Fruit fly (Drosophila melanogaster) whole organism, embryonic: ENCODE measurements around the gene Sry-alpha.

ENCODE experiments used
- CG12104 ChIP-seq: fragments of 200-800 bp; sonication (Bioruptor generic); optimal IDR thresholded peaks from 3 replicates; lab custom pipeline; 2016; ENCODE audit warnings: missing biosample characterization, missing genetic modification characterization
- CG1233 ChIP-seq: fragments of 200-800 bp; sonication (Bioruptor generic); optimal IDR thresholded peaks from 4 replicates; lab custom pipeline; 2018; ENCODE audit warnings: missing biosample characterization, mild to moderate bottlenecking, missing genetic modification characterization
- CG12744 ChIP-seq: fragments of 200-800 bp; sonication (Bioruptor generic); optimal IDR thresholded peaks from 2 replicates; lab custom pipeline; 2016; ENCODE audit warnings: missing biosample characterization, missing genetic modification characterization
- CG13287 ChIP-seq: fragments of 200-800 bp; sonication (Bioruptor generic); IDR thresholded peaks from 2 replicates; pipeline ENCODE4 v1.3.6; 2022; ENCODE audit warnings: missing biosample characterization, missing genetic modification characterization; ENCODE audit not compliant: partially characterized antibody
- CG13296 ChIP-seq: fragments of 200-800 bp; sonication (Bioruptor generic); optimal IDR thresholded peaks from 3 replicates; lab custom pipeline; 2018; ENCODE audit warnings: missing biosample characterization, mild to moderate bottlenecking, missing genetic modification characterization
- CG14050 ChIP-seq: fragments of 200-800 bp; sonication (Bioruptor generic); IDR thresholded peaks from 3 replicates; pipeline ENCODE4 v1.3.6; 2022; ENCODE audit warnings: missing biosample characterization, missing genetic modification characterization
- CG15514 ChIP-seq: fragments of 200-800 bp; sonication (Bioruptor generic); optimal IDR thresholded peaks from 3 replicates; lab custom pipeline; 2017; ENCODE audit warnings: missing biosample characterization, missing genetic modification characterization, mild to moderate bottlenecking, moderate library complexity, missing genetic modification reagents
- CG1647 ChIP-seq: fragments of 200-800 bp; sonication (Bioruptor generic); optimal IDR thresholded peaks from 3 replicates; lab custom pipeline; 2016; ENCODE audit warnings: missing biosample characterization, missing genetic modification characterization
- CG17328 ChIP-seq: fragments of 200-800 bp; sonication (Bioruptor generic); IDR thresholded peaks from 2 replicates; pipeline ENCODE4 v1.3.6; 2022; ENCODE audit warnings: missing biosample characterization, missing genetic modification characterization
- CG17361 ChIP-seq: fragments of 200-800 bp; sonication (Bioruptor generic); IDR thresholded peaks from 3 replicates; pipeline ENCODE4 v1.3.6; 2022; ENCODE audit warnings: missing biosample characterization, missing genetic modification characterization
- CG2120 ChIP-seq: fragments of 200-800 bp; sonication (Bioruptor generic); optimal IDR thresholded peaks from 3 replicates; lab custom pipeline; 2016; ENCODE audit warnings: missing biosample characterization, missing genetic modification characterization
- CG2889 ChIP-seq: fragments of 200-800 bp; sonication (Bioruptor generic); IDR thresholded peaks from 3 replicates; pipeline ENCODE4 v1.3.6; 2022; ENCODE audit warnings: missing biosample characterization, missing genetic modification characterization
- CG3065 ChIP-seq: fragments of 200-800 bp; sonication (Bioruptor generic); optimal IDR thresholded peaks from 2 replicates; lab custom pipeline; 2016; ENCODE audit warnings: missing biosample characterization, missing genetic modification characterization
- CG6765 ChIP-seq: fragments of 200-800 bp; sonication (Bioruptor generic); optimal IDR thresholded peaks from 3 replicates; lab custom pipeline; 2017; ENCODE audit warnings: missing biosample characterization, mild to moderate bottlenecking, missing genetic modification characterization
- CG7271 ChIP-seq: fragments of 200-800 bp; sonication (Bioruptor generic); optimal IDR thresholded peaks from 2 replicates; lab custom pipeline; 2018; ENCODE audit warnings: missing biosample characterization, mild to moderate bottlenecking, missing genetic modification characterization, moderate library complexity
- CG7556 ChIP-seq: fragments of 200-800 bp; sonication (Bioruptor generic); optimal IDR thresholded peaks from 2 replicates; lab custom pipeline; 2017; ENCODE audit warnings: missing biosample characterization, mild to moderate bottlenecking, missing genetic modification characterization
- CG9215 ChIP-seq: fragments of 200-800 bp; sonication (Bioruptor generic); IDR thresholded peaks from 2 replicates; pipeline ENCODE4 v1.3.6; 2022; ENCODE audit warnings: missing biosample characterization, missing genetic modification characterization
- CG9876 ChIP-seq: fragments of 200-800 bp; sonication (Bioruptor generic); optimal IDR thresholded peaks from 2 replicates; lab custom pipeline; 2016; ENCODE audit warnings: missing biosample characterization, missing genetic modification characterization
- Chrac-16 ChIP-seq: fragments of 200-800 bp; sonication (Bioruptor generic); optimal IDR thresholded peaks from 3 replicates; lab custom pipeline; 2016; ENCODE audit warnings: missing biosample characterization, missing genetic modification characterization
- Fer2 ChIP-seq: fragments of 200-800 bp; sonication (Bioruptor generic); optimal IDR thresholded peaks from 2 replicates; lab custom pipeline; 2018; ENCODE audit warnings: missing biosample characterization, mild to moderate bottlenecking, missing genetic modification characterization, moderate library complexity
- HmgD ChIP-seq: fragments of 200-800 bp; sonication (Bioruptor generic); optimal IDR thresholded peaks from 3 replicates; lab custom pipeline; 2016; ENCODE audit warnings: missing biosample characterization, missing genetic modification characterization
- Mad ChIP-seq: fragments of 200-800 bp; sonication (Bioruptor generic); optimal IDR thresholded peaks from 2 replicates; lab custom pipeline; 2016; ENCODE audit warnings: missing biosample characterization, missing genetic modification characterization
- Myb ChIP-seq: fragments of 200-800 bp; sonication (Bioruptor generic); optimal IDR thresholded peaks from 2 replicates; lab custom pipeline; 2016; ENCODE audit warnings: missing biosample characterization, missing genetic modification characterization
- Ravus ChIP-seq: fragments of 200-800 bp; sonication (Bioruptor generic); IDR thresholded peaks from 2 replicates; pipeline ENCODE4 v1.3.6; 2022; ENCODE audit warnings: missing biosample characterization, missing genetic modification characterization
- Side ChIP-seq: fragments of 200-800 bp; sonication (Bioruptor generic); optimal IDR thresholded peaks from 2 replicates; lab custom pipeline; 2016; ENCODE audit warnings: missing biosample characterization, missing genetic modification characterization
- Sox102F ChIP-seq: fragments of 200-800 bp; sonication (Bioruptor generic); optimal IDR thresholded peaks from 2 replicates; lab custom pipeline; 2018; ENCODE audit warnings: missing biosample characterization, mild to moderate bottlenecking, missing genetic modification characterization, moderate library complexity
- Spps ChIP-seq: fragments of 200-800 bp; sonication (Bioruptor generic); optimal IDR thresholded peaks from 2 replicates; lab custom pipeline; 2018; ENCODE audit warnings: missing biosample characterization, mild to moderate bottlenecking, missing genetic modification characterization
- Ssrp ChIP-seq: fragments of 200-800 bp; sonication (Bioruptor generic); optimal IDR thresholded peaks from 2 replicates; lab custom pipeline; 2018; ENCODE audit warnings: missing biosample characterization, mild to moderate bottlenecking, missing genetic modification characterization, moderate library complexity
- TFAM ChIP-seq: fragments of 200-800 bp; sonication (Bioruptor generic); optimal IDR thresholded peaks from 2 replicates; lab custom pipeline; 2017; ENCODE audit warnings: missing biosample characterization, missing genetic modification characterization, inconsistent platforms
- cad ChIP-seq: fragments of >200 bp; optimal IDR thresholded peaks from 2 replicates; lab custom pipeline; 2017; ENCODE audit warnings: missing biosample characterization, missing genetic modification characterization
- crc ChIP-seq: fragments of 200-800 bp; sonication (Bioruptor generic); optimal IDR thresholded peaks from 2 replicates; lab custom pipeline; 2016; ENCODE audit warnings: missing biosample characterization, missing genetic modification characterization
- crol ChIP-seq: fragments of 200-800 bp; sonication (Bioruptor generic); IDR thresholded peaks from 2 replicates; pipeline ENCODE4 v1.3.6; 2022; ENCODE audit warnings: missing biosample characterization, missing genetic modification characterization
- crp ChIP-seq, 2 experiments: fragments of 200-800 bp; sonication (Bioruptor generic); optimal IDR thresholded peaks; 2 replicates in 1 of 2; 3 replicates in 1 of 2; lab custom pipeline; 2017; ENCODE audit warnings: missing biosample characterization in 2 of 2, missing genetic modification characterization in 2 of 2, mild to moderate bottlenecking in 1 of 2, moderate library complexity in 1 of 2
- disco-r ChIP-seq: fragments of 200-800 bp; sonication (Bioruptor generic); optimal IDR thresholded peaks from 2 replicates; lab custom pipeline; 2016; ENCODE audit warnings: missing biosample characterization, missing genetic modification characterization
- dm ChIP-seq: fragments of 200-800 bp; sonication (Bioruptor generic); optimal IDR thresholded peaks from 3 replicates; lab custom pipeline; 2016; ENCODE audit warnings: missing biosample characterization, missing genetic modification characterization
- her ChIP-seq: fragments of 200-800 bp; sonication (Bioruptor generic); optimal IDR thresholded peaks from 2 replicates; lab custom pipeline; 2016; ENCODE audit warnings: missing biosample characterization, missing genetic modification characterization
- lola ChIP-seq, 3 experiments: fragments of >200 bp in 2 of 3; fragments of 200-800 bp in 1 of 3; sonication (Bioruptor generic) in 1 of 3; optimal IDR thresholded peaks; 2 replicates each; lab custom pipeline; 2017 to 2019; ENCODE audit warnings: missing biosample characterization in 3 of 3, missing genetic modification characterization in 3 of 3, mild to moderate bottlenecking in 1 of 3, moderate library complexity in 1 of 3
- nom ChIP-seq: fragments of 200-800 bp; sonication (Bioruptor generic); optimal IDR thresholded peaks from 2 replicates; lab custom pipeline; 2017; ENCODE audit warnings: missing biosample characterization, missing genetic modification characterization, mild to moderate bottlenecking, moderate library complexity, missing genetic modification reagents
- odd ChIP-seq: fragments of 200-800 bp; sonication (Bioruptor generic); optimal IDR thresholded peaks from 2 replicates; lab custom pipeline; 2017; ENCODE audit warnings: missing biosample characterization, mild to moderate bottlenecking, missing genetic modification characterization
- seq ChIP-seq: fragments of 200-800 bp; sonication (Bioruptor generic); IDR thresholded peaks from 2 replicates; pipeline ENCODE4 v1.3.6; 2022; ENCODE audit warnings: missing biosample characterization, missing genetic modification characterization
- sisA ChIP-seq: fragments of 200-800 bp; sonication (Bioruptor generic); IDR thresholded peaks from 2 replicates; pipeline ENCODE4 v1.3.6; 2022; ENCODE audit warnings: missing biosample characterization, missing genetic modification characterization
- tll ChIP-seq, 2 experiments: fragments of 200-800 bp in 1 of 2; fragments of >200 bp in 1 of 2; sonication (Bioruptor generic) in 1 of 2; optimal IDR thresholded peaks; 2 replicates each; lab custom pipeline; 2017 to 2019; ENCODE audit warnings: missing biosample characterization in 2 of 2, missing genetic modification characterization in 2 of 2, mild to moderate bottlenecking in 1 of 2, moderate library complexity in 1 of 2
- tx ChIP-seq: fragments of 200-800 bp; sonication (Bioruptor generic); optimal IDR thresholded peaks from 2 replicates; lab custom pipeline; 2016; ENCODE audit warnings: missing biosample characterization, missing genetic modification characterization
- unpg ChIP-seq: fragments of 200-800 bp; sonication (Bioruptor generic); optimal IDR thresholded peaks from 3 replicates; lab custom pipeline; 2018; ENCODE audit warnings: missing biosample characterization, mild to moderate bottlenecking, missing genetic modification characterization, moderate library complexity
- wdn ChIP-seq: fragments of 200-800 bp; sonication (Bioruptor generic); IDR thresholded peaks from 2 replicates; pipeline ENCODE4 v1.3.6; 2022; ENCODE audit warnings: missing biosample characterization, missing genetic modification characterization

The Sry-alpha gene

dm6 chr3R:30043139-30043744 is 3.7 kb downstream of the Sry-alpha start, which contains the start of gene Sry-delta (continued):
- TF ChIP-seq Spps (tag; lab: Kevin White, UChicago) (peak; percentile 3), CG1233 (GFP tag; lab: Kevin White, UChicago) (peak; percentile 52), tx (peak; percentile 83), sisA (GFP tag; lab: Robert Waterston, UW) (peak; percentile 78), CG17328 (GFP tag; lab: Robert Waterston, UW) (peak; percentile 73), CG9215 (GFP tag; lab: Robert Waterston, UW) (peak; percentile 75), unpg (GFP tag; lab: Kevin White, UChicago) (peak; percentile 68), nom (GFP tag; lab: Kevin White, UChicago) (peak; percentile 70), TFAM (GFP tag; lab: Kevin White, UChicago) (peak; percentile 13), Ravus (GFP tag; lab: Robert Waterston, UW) (0 out of 2 replicates have a peak, but pooled peaks have one; percentile 2), cad (peak; percentile 54), HmgD (peak; percentile 96), CG2889 (GFP tag; lab: Robert Waterston, UW) (peak; percentile 55; the same call in 2 of the 3 replicates), CG12104 (GFP tag; lab: Kevin White, UChicago) (peak; percentile 54), CG13296 (GFP tag; lab: Kevin White, UChicago) (peak; percentile 58), Chrac-16 (GFP tag; lab: Kevin White, UChicago) (peak; percentile 84), CG3065 (GFP tag; lab: Kevin White, UChicago) (peak; percentile 45), CG1647 (GFP tag; lab: Kevin White, UChicago) (peak; percentile 91), dm (GFP tag; lab: Kevin White, UChicago) (peak; percentile 82)

- peak; percentile 35 to 91 for TF ChIP-seq crp (GFP tag; optimal IDR thresholded peaks at IDR 0.05; lab: Kevin White, UChicago)
- peak; percentile 96 for TF ChIP-seq CG17361 (GFP tag; lab: Robert Waterston, UW)
- TF ChIP-seq tll (GFP tag; optimal IDR thresholded peaks at IDR 0.05; lab: Kevin White, UChicago): peak; percentile 40 to 85
- TF ChIP-seq Myb (GFP tag; lab: Kevin White, UChicago): peak; percentile 84
- TF ChIP-seq CG7556 (GFP tag; lab: Kevin White, UChicago): peak; percentile 83
- peak; percentile 95 for TF ChIP-seq CG6765 (GFP tag; lab: Kevin White, UChicago)
- peak; percentile 83 for TF ChIP-seq tx
- peak; percentile 94 for TF ChIP-seq her
- peak; percentile 91 for TF ChIP-seq CG14050
- TF ChIP-seq Mad (GFP tag; lab: Kevin White, UChicago): peak; percentile 89
- TF ChIP-seq crc (GFP tag; lab: Kevin White, UChicago): peak; percentile 95
- TF ChIP-seq crol (GFP tag; lab: Robert Waterston, UW): peak; percentile 55; the same call in 1 of the 2 replicates
- TF ChIP-seq dm (GFP tag; lab: Kevin White, UChicago): peak; percentile 97
- TF ChIP-seq CG7271 (tag; lab: Kevin White, UChicago): peak; percentile 84
- TF ChIP-seq Ssrp (tag; lab: Kevin White, UChicago): peak; percentile 82
- TF ChIP-seq seq (GFP tag; lab: Robert Waterston, UW): peak; percentile 95
- TF ChIP-seq CG13296 (GFP tag; lab: Kevin White, UChicago): peak; percentile 97
- peak; percentile 91 for TF ChIP-seq odd
- TF ChIP-seq Fer2 (tag; lab: Kevin White, UChicago): peak; percentile 92
- peak; percentile 97 for TF ChIP-seq Side
- peak; percentile 92 for TF ChIP-seq CG2120 (GFP tag; lab: Kevin White, UChicago)
- TF ChIP-seq disco-r (GFP tag; lab: Kevin White, UChicago): peak; percentile 92
- peak in 1 of 3 experiments; percentile 70 for TF ChIP-seq lola (GFP tag; optimal IDR thresholded peaks at IDR 0.05; lab: Kevin White, UChicago)
- TF ChIP-seq Sox102F (GFP tag; lab: Kevin White, UChicago): peak; percentile 78
- peak; percentile 97 for TF ChIP-seq CG9876 (GFP tag; lab: Kevin White, UChicago)
- TF ChIP-seq CG13287: peak; percentile 100
- TF ChIP-seq CG15514 (GFP tag; lab: Kevin White, UChicago): peak; percentile 94
- TF ChIP-seq CG12744 (GFP tag; lab: Kevin White, UChicago): peak; percentile 77
- TF ChIP-seq wdn: peak; percentile 91
These were observed 6.8 kb downstream of the Sry-alpha start, which contains the start of the genes RpL32 and CG7943 for dm6 chr3R:30046029-30047001. Gene RpL32 (minus strand): TSS chr3R:30046161. Gene CG7943 (plus strand): TSS chr3R:30046470.
